Worm (Caenorhabditis elegans) whole organism, L4/young adult: Measurements from ENCODE around the gene F32H5.3.

Experiments used
- W03F9.2 ChIP-seq: fragments of 150-350 bp; optimal IDR thresholded peaks from 2 replicates; lab custom pipeline; 2014; ENCODE audit warnings: missing biosample characterization, missing genetic modification characterization
- dao-5 ChIP-seq: sonication (generic microtip); optimal IDR thresholded peaks from 2 replicates; lab custom pipeline; 2016; ENCODE audit warnings: missing genotype, missing genetic modification characterization, moderate library complexity, missing compliant biosample characterization
- him-1 ChIP-seq: sonication (generic microtip); optimal IDR thresholded peaks from 2 replicates; lab custom pipeline; 2016; ENCODE audit warnings: missing genotype, missing genetic modification reagents, missing genetic modification characterization, missing compliant biosample characterization

- TF ChIP-seq him-1 (tag; lab: Kevin White, UChicago) (no peak), W03F9.2 (tag; lab: Kevin White, UChicago) (no peak), dao-5 (tag; lab: Kevin White, UChicago) (no peak)
Measured at ce11 chrV:13367024-13367423, 7.9 kb downstream of the F32H5.3 start, which contains the start of gene srx-125.
